Worm (Caenorhabditis elegans) whole organism, late embryonic: Measurements from ENCODE around the gene madd-3.

Experiments used
- K02D7.2 ChIP-seq: sonication (generic microtip); optimal IDR thresholded peaks from 2 replicates; lab custom pipeline; 2017; ENCODE audit warnings: mild to moderate bottlenecking, missing genetic modification characterization, missing compliant biosample characterization
- ceh-19 ChIP-seq: fragments of 200-800 bp; sonication (Bioruptor generic); optimal IDR thresholded peaks from 2 replicates; lab custom pipeline; 2018; ENCODE audit warnings: mild to moderate bottlenecking, missing genetic modification characterization, missing compliant biosample characterization
- ceh-2 ChIP-seq: sonication (generic microtip); optimal IDR thresholded peaks from 2 replicates; lab custom pipeline; 2016; ENCODE audit warnings: missing genotype, missing genetic modification characterization, missing compliant biosample characterization
- ceh-31 ChIP-seq: sonication (generic microtip); optimal IDR thresholded peaks from 2 replicates; lab custom pipeline; 2016; ENCODE audit warnings: missing genetic modification characterization, missing compliant biosample characterization
- ceh-34 ChIP-seq: sonication (generic microtip); optimal IDR thresholded peaks from 2 replicates; lab custom pipeline; 2016; ENCODE audit warnings: mild to moderate bottlenecking, missing genetic modification characterization, missing compliant biosample characterization
- ceh-9 ChIP-seq: sonication (generic microtip); optimal IDR thresholded peaks from 2 replicates; lab custom pipeline; 2016; ENCODE audit warnings: mild to moderate bottlenecking, missing genetic modification characterization, inconsistent platforms, missing compliant biosample characterization
- fkh-10 ChIP-seq: fragments of 150-350 bp; optimal IDR thresholded peaks from 2 replicates; lab custom pipeline; 2014; ENCODE audit warnings: missing biosample characterization, missing genetic modification reagents, missing genetic modification characterization
- pag-3 ChIP-seq: sonication (generic microtip); optimal IDR thresholded peaks from 2 replicates; lab custom pipeline; 2016; ENCODE audit warnings: missing compliant biosample characterization, missing genetic modification characterization, borderline replicate concordance
- unc-86 ChIP-seq: sonication (generic microtip); optimal IDR thresholded peaks from 2 replicates; lab custom pipeline; 2016; ENCODE audit warnings: missing genetic modification characterization, missing compliant biosample characterization
- ztf-16 ChIP-seq: sonication (generic microtip); optimal IDR thresholded peaks from 2 replicates; lab custom pipeline; 2017; ENCODE audit warnings: missing genetic modification characterization, missing compliant biosample characterization

ce11 chrX:14324289-14324688 is 27.8 kb upstream of the madd-3 start:
- no peak for TF ChIP-seq ceh-2 (tag; lab: Kevin White, UChicago)
- no peak for TF ChIP-seq fkh-10 (GFP tag; lab: Kevin White, UChicago)
- TF ChIP-seq ztf-16 (tag; lab: Kevin White, UChicago) = no peak
- TF ChIP-seq ceh-31 (tag; lab: Kevin White, UChicago) = no peak
- TF ChIP-seq unc-86 (tag; lab: Kevin White, UChicago) = no peak
- no peak for TF ChIP-seq K02D7.2
- TF ChIP-seq ceh-19 (GFP tag; lab: Kevin White, UChicago) = no peak
- TF ChIP-seq ceh-34 = no peak
- no peak for TF ChIP-seq ceh-9
- no peak for TF ChIP-seq pag-3 (tag; lab: Kevin White, UChicago)
